Worm (Caenorhabditis elegans) whole organism, early embryonic: Measurements from ENCODE around the gene chdh-1.

Experiments
- B0310.2 ChIP-seq: sonication (generic microtip); optimal IDR thresholded peaks from 2 replicates; lab custom pipeline; 2016; ENCODE audit warnings: mild to moderate bottlenecking, missing genetic modification characterization, missing compliant biosample characterization
- F13C5.2 ChIP-seq: sonication (generic microtip); optimal IDR thresholded peaks from 2 replicates; lab custom pipeline; 2017; ENCODE audit warnings: mild to moderate bottlenecking, missing genetic modification characterization, inconsistent platforms, missing compliant biosample characterization
- aly-1 ChIP-seq: sonication (generic microtip); optimal IDR thresholded peaks from 2 replicates; lab custom pipeline; 2016; ENCODE audit warnings: missing genetic modification characterization, missing compliant biosample characterization
- ama-1 ChIP-seq: fragments of 150-350 bp; optimal IDR thresholded peaks from 2 replicates; lab custom pipeline; 2014
- ceh-13 ChIP-seq: fragments of 200-800 bp; sonication (Bioruptor generic); optimal IDR thresholded peaks from 2 replicates; lab custom pipeline; 2018; ENCODE audit warnings: mild to moderate bottlenecking, missing genetic modification characterization, missing compliant biosample characterization
- ceh-36 ChIP-seq: sonication (generic microtip); optimal IDR thresholded peaks from 2 replicates; lab custom pipeline; 2016; ENCODE audit warnings: missing genetic modification characterization, inconsistent platforms, missing compliant biosample characterization
- ets-7 ChIP-seq: sonication (generic microtip); optimal IDR thresholded peaks from 2 replicates; lab custom pipeline; 2016; ENCODE audit warnings: missing genotype, missing genetic modification characterization, missing compliant biosample characterization
- flt-1 ChIP-seq: fragments of 200-800 bp; sonication (Bioruptor generic); IDR thresholded peaks from 2 replicates; pipeline ENCODE4 v1.3.6; 2022; ENCODE audit warnings: missing genetic modification characterization, missing compliant biosample characterization
- hmbx-1 ChIP-seq: sonication (generic microtip); optimal IDR thresholded peaks from 2 replicates; lab custom pipeline; 2016; ENCODE audit warnings: mild to moderate bottlenecking, missing genetic modification characterization, missing compliant biosample characterization
- hmg-4 ChIP-seq: fragments of 200-800 bp; sonication (Bioruptor generic); optimal IDR thresholded peaks from 2 replicates; lab custom pipeline; 2018; ENCODE audit warnings: mild to moderate bottlenecking, missing genetic modification characterization, missing compliant biosample characterization
- pes-1 ChIP-seq: fragments of 200-800 bp; sonication (Bioruptor generic); IDR thresholded peaks from 2 replicates; pipeline ENCODE4 v1.3.6; 2022; ENCODE audit warnings: missing genetic modification reagents, missing genetic modification characterization, missing compliant biosample characterization
- scrt-1 ChIP-seq: fragments of 200-800 bp; sonication (Bioruptor generic); IDR thresholded peaks from 2 replicates; pipeline ENCODE4 v1.3.6; 2022; ENCODE audit warnings: missing genetic modification characterization, missing compliant biosample characterization

DNA sequence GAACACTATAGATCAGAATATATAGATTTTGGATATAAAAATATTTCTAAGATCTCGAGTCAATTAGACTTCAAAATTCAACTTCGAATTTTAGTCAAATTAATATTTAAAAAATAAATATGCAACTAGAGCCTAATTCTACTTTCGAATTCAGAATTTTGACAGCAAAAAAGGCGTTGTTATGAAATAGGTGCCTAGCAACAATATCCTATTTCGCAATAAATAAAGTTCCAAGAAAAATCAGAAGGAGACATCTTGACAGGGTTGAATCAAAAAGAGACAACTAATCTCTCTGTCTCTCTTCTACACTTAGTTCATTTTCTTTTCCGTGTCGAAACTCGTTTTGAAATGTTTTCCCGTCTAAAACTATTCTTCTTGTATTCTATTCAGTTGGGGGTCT lies 23.4 kb downstream of the chdh-1 start:
- TF ChIP-seq ceh-36 (tag; lab: Kevin White, UChicago) (no peak), ama-1 (lab: Kevin White, UChicago) (no peak), scrt-1 (GFP tag; lab: Robert Waterston, UW) (no peak), B0310.2 (tag; lab: Kevin White, UChicago) (no peak), aly-1 (tag; lab: Kevin White, UChicago) (no peak), ceh-13 (no peak), flt-1 (no peak), ets-7 (tag; lab: Kevin White, UChicago) (no peak), F13C5.2 (tag; lab: Kevin White, UChicago) (no peak), hmbx-1 (tag; lab: Kevin White, UChicago) (no peak), hmg-4 (GFP tag; lab: Kevin White, UChicago) (no peak), pes-1 (GFP tag; lab: Robert Waterston, UW) (no peak)
